Worm (Caenorhabditis elegans) whole organism, L4/young adult: ENCODE data around the gene D2045.7.

Experiments used
- W03F9.2 ChIP-seq: fragments of 150-350 bp; optimal IDR thresholded peaks from 2 replicates; lab custom pipeline; 2014; ENCODE audit warnings: missing biosample characterization, missing genetic modification characterization
- dao-5 ChIP-seq: sonication (generic microtip); optimal IDR thresholded peaks from 2 replicates; lab custom pipeline; 2016; ENCODE audit warnings: missing genotype, missing genetic modification characterization, moderate library complexity, missing compliant biosample characterization
- him-1 ChIP-seq: sonication (generic microtip); optimal IDR thresholded peaks from 2 replicates; lab custom pipeline; 2016; ENCODE audit warnings: missing genotype, missing genetic modification reagents, missing genetic modification characterization, missing compliant biosample characterization

Gene D2045.7

DNA sequence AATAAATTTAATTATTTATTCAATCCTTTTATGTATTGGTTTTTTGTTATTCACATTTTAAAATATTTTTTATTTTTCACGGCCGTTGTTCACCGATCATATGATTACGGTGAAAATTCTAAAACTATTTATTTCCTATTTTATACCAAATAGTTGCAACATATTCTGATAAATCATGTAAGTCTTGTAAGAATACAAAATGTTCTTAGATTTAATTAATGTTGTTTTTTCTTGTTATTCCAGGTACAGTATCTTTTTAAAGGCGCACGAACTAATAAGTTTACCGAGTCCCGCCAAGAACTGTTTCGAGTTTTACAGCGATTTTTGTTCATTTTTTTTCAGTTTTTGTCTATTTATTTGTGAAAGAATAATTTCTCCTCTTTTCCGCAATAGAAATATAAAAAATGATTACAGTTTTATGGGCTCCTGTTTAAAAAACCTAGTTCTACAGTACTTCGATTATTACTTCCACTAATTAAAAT lies 9.7 kb upstream of the D2045.7 start, which contains the start of gene D2045.5:
Gene D2045.5, minus strand, starts transcription at position 51 of the 482 bp plus-strand sequence.
- TF ChIP-seq W03F9.2 (tag; lab: Kevin White, UChicago) (peak; percentile 2), him-1 (no peak)

DNA sequence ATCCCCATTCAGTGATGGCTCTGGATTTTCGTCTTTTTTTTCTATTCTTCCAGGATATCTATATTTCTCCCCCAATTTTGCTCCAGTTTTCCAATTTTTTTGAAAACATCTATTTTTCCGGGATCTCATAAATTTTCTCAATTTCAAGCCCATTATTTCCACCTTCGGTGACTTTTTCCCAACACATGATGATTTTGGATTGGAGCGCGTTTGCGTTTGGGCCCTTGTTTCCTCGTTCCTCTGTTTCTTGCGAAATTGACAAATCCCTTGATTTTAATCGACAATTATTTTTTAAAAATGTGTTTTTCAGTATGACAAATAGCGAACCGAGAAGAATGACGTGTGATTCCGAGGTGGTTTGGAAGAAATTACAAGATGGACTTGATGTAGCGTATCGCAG lies 8.4 kb upstream of the D2045.7 start, which contains the start of gene cul-1:
Gene cul-1, plus strand, starts transcription at position 311 of the 400 bp plus-strand sequence.
- TF ChIP-seq him-1 (no peak), dao-5 (tag; lab: Kevin White, UChicago) (no peak), W03F9.2 (tag; lab: Kevin White, UChicago) (no peak)

DNA sequence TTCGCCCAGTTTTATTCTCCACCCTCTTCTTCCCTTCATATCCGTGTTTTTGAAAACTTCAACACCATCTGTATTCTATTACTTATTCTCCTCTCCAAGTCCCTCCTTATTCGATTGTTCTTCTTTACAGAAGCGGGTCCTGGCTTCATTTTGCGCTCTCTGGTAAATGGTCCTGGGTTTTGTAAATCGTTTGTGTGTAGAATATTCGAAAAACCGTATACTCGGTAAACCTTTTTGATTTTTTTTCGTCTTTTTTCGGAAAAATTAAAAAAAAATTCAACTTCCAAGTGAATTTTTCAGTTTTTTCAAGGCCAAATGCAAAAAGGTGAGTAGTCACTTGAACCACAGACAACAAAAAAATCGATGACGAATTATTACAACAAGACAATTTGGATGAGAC lies 4.3 kb upstream of the D2045.7 start, which contains the start of gene D2045.9:
Gene D2045.9, plus strand, starts transcription at position 301 of the 400 bp plus-strand sequence.
- TF ChIP-seq W03F9.2 (tag; lab: Kevin White, UChicago) (no peak), him-1 (no peak), dao-5 (tag; lab: Kevin White, UChicago) (no peak)

DNA sequence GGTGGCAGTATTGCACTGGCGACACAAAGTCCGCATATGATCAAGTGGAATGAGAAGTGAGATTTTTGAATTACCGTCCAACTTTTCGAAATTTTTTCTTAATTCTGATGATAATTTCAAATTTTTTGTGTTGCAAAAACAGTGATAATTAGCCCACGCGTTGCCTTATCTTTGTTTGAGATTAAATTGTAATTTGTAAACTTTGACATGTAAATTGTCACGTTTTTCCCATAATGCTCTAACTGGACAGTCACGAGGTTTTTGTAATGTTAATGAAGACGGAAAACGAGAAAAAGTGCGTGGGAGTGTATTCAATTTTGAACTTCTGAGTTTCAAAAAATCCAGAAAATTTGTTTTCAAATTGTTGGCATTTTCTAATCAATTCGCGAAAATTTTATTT lies 2.2 kb downstream of the D2045.7 start:
- no peak for TF ChIP-seq dao-5 (tag; lab: Kevin White, UChicago)
- no peak for TF ChIP-seq W03F9.2 (tag; lab: Kevin White, UChicago)
- TF ChIP-seq him-1 = no peak

DNA sequence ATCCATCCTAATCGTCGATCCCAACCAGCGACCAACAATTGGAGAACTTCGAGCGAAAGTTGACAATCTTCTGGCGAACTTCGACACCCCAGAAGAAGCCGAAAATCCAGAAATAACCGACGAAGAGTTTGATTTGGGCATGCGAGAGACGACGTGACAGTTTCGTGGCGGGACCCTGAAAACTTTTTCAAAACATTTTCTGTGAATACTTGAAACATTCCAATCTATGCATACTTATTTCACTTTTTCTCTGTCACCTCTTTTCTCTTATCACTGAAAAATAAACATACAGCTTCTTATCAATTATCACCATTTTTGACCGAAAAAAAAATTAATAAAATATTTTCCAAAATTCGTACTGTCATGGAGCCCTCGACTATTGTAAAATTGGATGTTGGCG lies 2.7 kb downstream of the D2045.7 start, which contains the start of gene D2045.8:
Gene D2045.8, plus strand, starts transcription at position 301 of the 400 bp plus-strand sequence.
- TF ChIP-seq W03F9.2 (tag; lab: Kevin White, UChicago) = no peak

DNA sequence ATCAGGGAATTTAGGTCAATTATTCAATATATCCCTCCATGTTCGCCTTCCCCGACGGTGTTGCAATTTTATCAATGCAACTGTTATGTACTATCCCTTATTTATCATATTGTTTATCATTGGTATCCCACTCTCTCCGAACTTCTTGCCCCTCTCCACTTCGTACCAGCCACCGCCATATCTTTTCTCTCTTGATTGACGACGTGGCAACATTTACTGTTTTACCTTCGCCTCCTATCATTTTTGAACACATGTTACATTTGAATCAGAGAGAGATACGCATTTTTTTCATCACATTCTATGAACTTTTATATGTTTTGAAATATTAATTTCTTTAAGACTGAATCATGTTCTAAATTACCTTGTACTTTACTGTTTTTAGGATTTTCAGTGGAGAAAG lies 7.2 kb downstream of the D2045.7 start:
- TF ChIP-seq dao-5 (tag; lab: Kevin White, UChicago) (no peak), W03F9.2 (tag; lab: Kevin White, UChicago) (no peak), him-1 (no peak)

DNA sequence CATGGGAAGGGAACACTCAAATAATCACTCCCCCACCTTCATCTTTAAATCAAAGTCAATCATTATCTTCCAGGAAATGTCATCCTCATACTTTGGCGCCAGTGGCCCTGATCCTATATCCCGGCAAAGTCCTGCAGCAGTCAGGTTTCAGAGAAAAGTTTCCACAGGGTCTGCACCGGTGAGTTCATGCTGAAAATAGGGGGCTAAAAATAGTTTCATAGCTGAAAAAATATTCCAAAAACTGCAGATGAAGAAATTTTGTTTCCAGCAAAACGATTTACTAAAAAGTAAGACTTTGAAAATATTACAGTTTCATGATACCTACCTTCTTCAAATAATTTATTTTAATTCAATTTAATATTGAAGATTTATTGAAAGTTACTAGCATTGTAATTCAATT lies 8.8 kb downstream of the D2045.7 start, which contains the start of gene ptr-25:
Gene ptr-25, plus strand, starts transcription at position 73 of the 400 bp plus-strand sequence.
- TF ChIP-seq dao-5 (tag; lab: Kevin White, UChicago) (no peak), W03F9.2 (tag; lab: Kevin White, UChicago) (no peak), him-1 (no peak)

DNA sequence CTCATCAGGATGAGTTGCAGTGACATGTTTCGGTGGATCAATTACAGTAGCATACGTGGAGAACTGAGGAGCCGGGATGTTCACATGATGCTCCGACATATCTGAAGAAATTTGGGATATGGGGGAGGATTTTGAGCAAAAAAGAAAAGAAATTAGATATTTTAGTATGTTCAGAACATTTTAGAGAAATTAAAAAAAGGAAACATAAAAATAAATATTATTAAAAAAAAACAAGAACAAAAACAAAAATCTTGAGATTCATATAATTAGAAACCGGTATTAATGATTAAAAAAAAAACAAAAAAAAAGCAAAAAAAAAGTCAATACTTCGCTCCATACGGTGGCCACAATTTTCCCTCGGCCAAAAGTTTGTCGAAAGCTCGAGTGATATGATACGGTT lies 24.5 kb downstream of the D2045.7 start, which contains the start of gene rab-33:
Gene rab-33, minus strand, starts transcription at position 101 of the 400 bp plus-strand sequence.
- no peak for TF ChIP-seq him-1
- no peak for TF ChIP-seq dao-5 (tag; lab: Kevin White, UChicago)
- TF ChIP-seq W03F9.2 (tag; lab: Kevin White, UChicago) = no peak

DNA sequence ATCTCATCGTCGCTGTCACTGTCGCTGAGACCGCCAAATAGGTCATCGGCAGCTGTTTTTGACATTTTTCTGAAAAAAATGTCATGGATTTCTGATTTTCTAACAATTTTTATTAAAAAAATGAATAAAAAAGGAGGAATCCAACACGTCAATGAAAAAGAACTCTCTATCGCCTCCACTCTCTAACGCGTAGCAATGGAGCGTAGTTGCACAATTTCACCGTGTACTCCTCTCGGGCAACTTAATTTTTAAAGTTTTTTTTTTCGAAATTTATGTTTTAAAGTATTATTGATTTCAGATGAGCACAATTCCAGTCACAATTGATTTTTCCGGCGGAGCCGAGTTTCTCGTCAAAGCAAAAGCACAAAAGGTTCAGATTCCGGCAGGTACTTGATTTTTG lies 25.9 kb downstream of the D2045.7 start, which contains the start of the genes taf-11.3 and urm-1:
Gene taf-11.3, minus strand, starts transcription at position 69 of the 400 bp plus-strand sequence.
Gene urm-1, plus strand, starts transcription at position 299 of the 400 bp plus-strand sequence.
- no peak for TF ChIP-seq him-1
- TF ChIP-seq W03F9.2 (tag; lab: Kevin White, UChicago) = peak; percentile 95

DNA sequence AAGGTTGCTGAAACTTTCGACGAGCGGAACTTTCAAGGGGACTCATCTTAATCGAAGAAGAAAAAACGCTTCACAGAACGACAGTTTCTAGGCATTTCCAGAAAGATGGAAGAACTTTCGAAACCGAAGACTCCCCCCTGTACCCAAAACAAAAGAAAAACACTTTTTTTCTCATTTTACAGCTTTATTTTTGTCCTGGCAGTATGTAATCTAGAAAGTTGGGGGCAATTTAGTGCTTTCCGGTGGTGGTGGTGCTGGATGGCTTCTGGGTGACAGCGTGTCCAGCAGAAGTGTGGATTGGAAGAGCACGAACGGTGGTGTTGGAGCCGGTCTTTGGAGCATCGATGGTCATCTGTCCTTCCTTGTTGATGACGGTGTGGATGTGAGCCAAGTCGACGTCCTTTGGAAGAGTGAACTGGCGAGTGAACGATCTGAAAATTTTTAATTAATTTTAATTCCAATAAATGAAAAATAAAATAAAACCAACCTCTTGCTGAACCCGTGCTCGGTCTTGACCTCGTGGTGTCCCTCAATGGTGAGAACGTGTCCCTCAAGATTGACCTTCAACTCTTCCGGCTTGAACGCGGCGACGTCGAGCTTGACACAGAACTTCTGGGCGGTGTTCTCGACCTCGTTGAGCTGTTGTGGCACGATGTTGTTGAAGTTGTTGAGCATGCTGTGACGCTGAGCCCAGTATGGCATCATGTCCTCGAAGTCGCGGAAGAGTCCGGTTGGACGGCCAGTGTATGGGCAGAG lies 26.8 kb downstream of the D2045.7 start:
- TF ChIP-seq W03F9.2 (tag; lab: Kevin White, UChicago) (no peak), him-1 (no peak), dao-5 (tag; lab: Kevin White, UChicago) (peak; percentile 18)

DNA sequence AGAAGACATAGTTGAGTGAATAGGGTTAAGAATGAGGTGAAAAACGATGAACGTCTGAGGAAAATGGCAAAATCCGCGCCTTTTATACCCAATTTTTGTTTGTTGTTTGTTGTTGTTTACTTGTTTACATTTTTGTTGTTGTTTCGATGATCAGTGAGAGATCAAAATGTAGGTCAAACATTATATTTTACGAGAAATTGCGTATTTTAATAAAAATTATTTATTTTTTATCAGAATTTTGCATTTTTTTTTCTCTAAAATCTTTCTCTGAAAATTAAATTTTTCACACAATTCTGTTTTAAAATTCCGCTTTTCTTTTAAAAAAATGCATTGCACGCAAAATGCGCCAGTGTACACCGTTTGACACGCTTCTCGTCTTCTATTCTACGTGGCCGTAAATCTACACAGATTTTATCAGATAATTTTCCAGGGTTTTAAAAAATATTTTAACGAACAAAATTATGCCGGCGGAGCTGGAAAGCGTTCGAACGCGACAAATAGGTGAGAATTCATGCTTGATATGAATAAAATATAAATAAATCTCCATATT lies 27.5 kb downstream of the D2045.7 start, which contains the start of the genes sip-1 and sly-1:
Gene sip-1, minus strand, starts transcription at position 103 of the 550 bp plus-strand sequence.
Gene sly-1, plus strand, starts transcription at position 360 of the 550 bp plus-strand sequence.
- no peak for TF ChIP-seq dao-5 (tag; lab: Kevin White, UChicago)
- peak; percentile 84 for TF ChIP-seq W03F9.2 (tag; lab: Kevin White, UChicago)

DNA sequence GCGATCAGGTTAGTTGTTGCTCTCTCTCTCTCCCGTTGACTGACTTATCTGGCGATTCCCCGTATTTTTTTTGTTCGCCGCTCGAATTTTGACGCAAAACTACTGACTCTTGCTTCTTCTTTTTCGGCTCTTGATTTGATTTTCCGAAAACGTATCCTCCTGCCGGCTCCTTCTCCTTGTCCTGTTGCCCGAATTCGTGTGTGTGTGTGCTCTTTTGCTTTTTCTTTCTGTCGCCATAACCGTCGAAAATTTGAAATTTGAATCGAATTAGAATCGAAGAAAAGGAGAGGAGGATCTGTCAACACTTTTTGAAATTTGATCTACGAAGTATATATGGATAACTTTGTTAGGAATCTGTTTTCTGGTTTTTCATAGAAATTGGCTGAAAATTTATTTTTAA lies 33.3 kb downstream of the D2045.7 start:
- no peak for TF ChIP-seq him-1
- TF ChIP-seq dao-5 (tag; lab: Kevin White, UChicago) = no peak
- no peak for TF ChIP-seq W03F9.2 (tag; lab: Kevin White, UChicago)

DNA sequence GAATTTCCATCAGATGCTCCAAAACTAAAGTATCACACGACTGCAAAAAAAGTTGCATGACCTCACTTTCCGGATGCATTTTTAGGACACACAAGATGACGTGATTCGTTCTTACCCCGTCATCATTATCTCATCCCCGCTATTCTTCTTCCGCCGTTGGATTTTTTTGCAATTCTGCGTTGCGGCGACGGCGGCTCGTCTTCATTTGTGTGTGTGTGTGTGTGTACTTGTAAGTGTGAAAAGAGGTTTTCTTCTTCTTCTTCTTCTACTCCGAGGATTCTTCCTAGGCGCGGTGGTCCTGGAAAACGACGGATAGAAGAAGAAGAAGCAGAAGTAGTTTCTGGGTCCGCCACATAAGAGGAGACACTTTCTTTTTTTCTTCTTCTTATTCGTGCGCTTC lies 36.5 kb downstream of the D2045.7 start:
- no peak for TF ChIP-seq dao-5 (tag; lab: Kevin White, UChicago)
- TF ChIP-seq W03F9.2 (tag; lab: Kevin White, UChicago) = no peak
- TF ChIP-seq him-1 = no peak

DNA sequence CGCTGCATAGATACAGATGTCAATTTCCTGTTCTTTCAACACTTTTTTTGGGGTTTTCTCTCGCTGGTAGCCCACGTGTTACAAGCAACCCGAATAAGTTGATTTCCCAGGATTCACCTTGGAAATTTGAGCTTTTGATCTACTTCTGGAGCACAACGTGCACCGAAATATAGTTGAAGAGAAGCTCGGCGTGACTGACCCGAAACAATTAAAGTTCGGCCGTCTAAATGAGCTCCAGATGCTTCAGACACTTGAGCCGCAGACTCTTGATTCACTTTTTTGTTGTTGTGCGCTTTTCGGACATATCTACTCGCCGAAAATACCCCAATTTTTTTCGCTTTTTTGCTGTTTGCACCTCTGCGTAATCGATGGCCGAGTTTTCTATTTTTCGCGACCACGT lies 39.6 kb downstream of the D2045.7 start:
- no peak for TF ChIP-seq him-1
- TF ChIP-seq W03F9.2 (tag; lab: Kevin White, UChicago) = no peak
- TF ChIP-seq dao-5 (tag; lab: Kevin White, UChicago) = no peak
